Worm (Caenorhabditis elegans): ENCODE data around the gene mltn-8.

DNA sequence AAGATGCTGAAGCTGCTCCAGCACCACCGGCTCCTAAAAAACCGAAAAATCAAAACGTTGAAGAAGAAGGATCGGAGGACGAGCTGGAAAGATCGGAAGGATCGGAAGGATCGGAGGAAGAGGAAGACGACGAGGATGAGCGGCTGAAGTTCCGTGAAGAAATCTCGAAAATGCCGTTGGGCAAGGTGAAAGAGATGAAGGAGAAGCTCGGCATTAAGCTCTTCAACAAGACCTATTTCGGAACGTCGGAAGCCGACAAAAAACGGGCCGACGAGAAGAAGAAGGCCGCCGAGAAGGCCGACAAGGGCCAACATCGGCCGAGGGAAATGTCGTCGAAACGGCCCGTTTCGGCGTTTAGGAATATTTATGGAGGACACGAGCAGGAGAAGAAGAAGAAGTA, 18.8 kb downstream of the mltn-8 start:
- TF ChIP-seq him-1 (tag; optimal IDR thresholded peaks at IDR 0.05) (no peak), W03F9.2 (tag; optimal IDR thresholded peaks at IDR 0.05) (no peak), dao-5 (tag; optimal IDR thresholded peaks at IDR 0.05) (no peak)
